Worm (Caenorhabditis elegans) whole organism, L1 larva: ENCODE data around the gene rpb-4.

ENCODE experiments used
- C04F5.9 ChIP-seq: sonication (generic microtip); optimal IDR thresholded peaks from 2 replicates; lab custom pipeline; 2016; ENCODE audit warnings: missing genetic modification characterization, missing compliant biosample characterization
- C16A3.4 ChIP-seq: fragments of 150-350 bp; optimal IDR thresholded peaks from 2 replicates; lab custom pipeline; 2014; ENCODE audit warnings: missing biosample characterization, missing genetic modification characterization
- C34B4.2 ChIP-seq: sonication (generic microtip); optimal IDR thresholded peaks from 2 replicates; lab custom pipeline; 2017; ENCODE audit warnings: mild to moderate bottlenecking, missing genetic modification characterization, missing compliant biosample characterization
- alr-1 ChIP-seq: fragments of 200-800 bp; sonication (Bioruptor generic); optimal IDR thresholded peaks from 2 replicates; lab custom pipeline; 2018; ENCODE audit warnings: borderline replicate concordance, mild to moderate bottlenecking, missing genetic modification characterization, missing compliant biosample characterization
- aly-2 ChIP-seq: fragments of 150-350 bp; optimal IDR thresholded peaks from 2 replicates; lab custom pipeline; 2014; ENCODE audit warnings: missing biosample characterization, missing genetic modification characterization
- ama-1 ChIP-seq: fragments of 150-350 bp; optimal IDR thresholded peaks from 2 replicates; lab custom pipeline; 2014
- blmp-1 ChIP-seq: fragments of 150-350 bp; optimal IDR thresholded peaks from 2 replicates; lab custom pipeline; 2014; ENCODE audit warnings: missing biosample characterization, missing genetic modification characterization
- ceh-63 ChIP-seq: fragments of 200-800 bp; sonication (Bioruptor generic); optimal IDR thresholded peaks from 2 replicates; lab custom pipeline; 2018; ENCODE audit warnings: mild to moderate bottlenecking, missing genetic modification characterization, missing compliant biosample characterization
- ceh-8 ChIP-seq: fragments of 200-800 bp; sonication (Bioruptor generic); optimal IDR thresholded peaks from 2 replicates; lab custom pipeline; 2018; ENCODE audit warnings: mild to moderate bottlenecking, missing genetic modification characterization, moderate library complexity, missing compliant biosample characterization
- ceh-82 ChIP-seq, 3 experiments: fragments of 150-350 bp in 1 of 3; sonication (generic microtip) in 2 of 3; optimal IDR thresholded peaks; 2 replicates each; lab custom pipeline; 2014 to 2017; ENCODE audit warnings: missing biosample characterization in 3 of 3, missing genetic modification characterization in 3 of 3
- ceh-88 ChIP-seq: fragments of 200-800 bp; sonication (Bioruptor generic); IDR thresholded peaks from 2 replicates; pipeline ENCODE4 v1.3.6; 2022; ENCODE audit warnings: missing genetic modification characterization, missing compliant biosample characterization
- ces-1 ChIP-seq: fragments of 150-350 bp; optimal IDR thresholded peaks from 2 replicates; lab custom pipeline; 2014; ENCODE audit warnings: missing biosample characterization, missing genetic modification reagents, missing genetic modification characterization
- dpl-1 ChIP-seq, 3 experiments: fragments of 150-350 bp in 2 of 3; sonication (generic microtip) in 1 of 3; optimal IDR thresholded peaks; 2 replicates each; lab custom pipeline; 2014 to 2017; ENCODE audit warnings: missing biosample characterization in 3 of 3, missing genetic modification characterization in 3 of 3, missing genetic modification reagents in 3 of 3
- dsc-1 ChIP-seq: sonication (generic microtip); optimal IDR thresholded peaks from 2 replicates; lab custom pipeline; 2016; ENCODE audit warnings: mild to moderate bottlenecking, missing genetic modification characterization, missing compliant biosample characterization
- efl-1 ChIP-seq, 4 experiments: fragments of 150-350 bp; optimal IDR thresholded peaks in 3 of 4; peaks in 1 of 4; 1 replicate in 1 of 4; 2 replicates in 3 of 4; lab custom pipeline; 2014; ENCODE audit warnings: missing biosample characterization in 2 of 4, missing genetic modification characterization in 2 of 4, missing genetic modification reagents in 2 of 4
- efl-3 ChIP-seq: fragments of 200-800 bp; sonication (Bioruptor generic); optimal IDR thresholded peaks from 2 replicates; lab custom pipeline; 2018; ENCODE audit warnings: mild to moderate bottlenecking, missing genetic modification characterization, missing compliant biosample characterization
- egl-27 ChIP-seq, 2 experiments: fragments of 150-350 bp in 1 of 2; sonication (generic microtip); optimal IDR thresholded peaks; 3 replicates each; lab custom pipeline; 2017 to 2018; ENCODE audit warnings: missing biosample characterization in 2 of 2, missing genetic modification characterization in 2 of 2, missing genetic modification reagents in 2 of 2
- elt-2 ChIP-seq: sonication (generic microtip); optimal IDR thresholded peaks from 2 replicates; lab custom pipeline; 2016; ENCODE audit warnings: missing genetic modification characterization, mild to moderate bottlenecking, inconsistent platforms, missing compliant biosample characterization, missing genetic modification reagents
- elt-3 ChIP-seq, 6 experiments: fragments of 150-350 bp in 1 of 6; sonication (generic microtip); optimal IDR thresholded peaks; 2 replicates each; lab custom pipeline; 2017 to 2018; ENCODE audit warnings: missing biosample characterization in 6 of 6, missing genetic modification characterization in 6 of 6, inconsistent platforms in 1 of 6
- fkh-4 ChIP-seq: sonication (generic microtip); optimal IDR thresholded peaks from 2 replicates; lab custom pipeline; 2016; ENCODE audit warnings: missing compliant biosample characterization, missing genetic modification characterization, borderline replicate concordance
- fkh-8 ChIP-seq: sonication (generic microtip); optimal IDR thresholded peaks from 2 replicates; lab custom pipeline; 2016; ENCODE audit warnings: mild to moderate bottlenecking, missing genetic modification characterization, missing compliant biosample characterization
- fos-1 ChIP-seq: fragments of 150-350 bp; optimal IDR thresholded peaks from 2 replicates; lab custom pipeline; 2014; ENCODE audit warnings: missing biosample characterization, missing genetic modification characterization
- irx-1 ChIP-seq: sonication (generic microtip); optimal IDR thresholded peaks from 2 replicates; lab custom pipeline; 2016; ENCODE audit warnings: missing genetic modification characterization, missing compliant biosample characterization
- isw-1 ChIP-seq: fragments of 200-800 bp; sonication (Bioruptor generic); IDR thresholded peaks from 2 replicates; pipeline ENCODE4 v1.3.6; 2022; ENCODE audit warnings: missing genetic modification characterization, missing compliant biosample characterization
- jun-1 ChIP-seq: fragments of 150-350 bp; optimal IDR thresholded peaks from 2 replicates; lab custom pipeline; 2014; ENCODE audit warnings: missing biosample characterization, missing genetic modification reagents, missing genetic modification characterization
- lin-13 ChIP-seq: fragments of 150-350 bp; optimal IDR thresholded peaks from 2 replicates; lab custom pipeline; 2014; ENCODE audit warnings: missing biosample characterization, missing genetic modification reagents, missing genetic modification characterization
- lin-14 ChIP-seq: fragments of 200-800 bp; sonication (Bioruptor generic); optimal IDR thresholded peaks from 2 replicates; lab custom pipeline; 2018; ENCODE audit warnings: mild to moderate bottlenecking, missing genetic modification characterization, moderate library complexity, missing compliant biosample characterization
- lin-35 ChIP-seq, 2 experiments: fragments of 150-350 bp; optimal IDR thresholded peaks; 2 replicates each; lab custom pipeline; 2014; ENCODE audit warnings: missing biosample characterization in 2 of 2, missing genetic modification characterization in 2 of 2, missing genetic modification reagents in 2 of 2
- lir-3 ChIP-seq: sonication (generic microtip); optimal IDR thresholded peaks from 2 replicates; lab custom pipeline; 2016; ENCODE audit warnings: mild to moderate bottlenecking, missing genetic modification characterization, moderate library complexity, missing compliant biosample characterization; ENCODE audit not compliant: poor library complexity
- lsy-2 ChIP-seq, 2 experiments: fragments of 150-350 bp; optimal IDR thresholded peaks; 2 replicates each; lab custom pipeline; 2014; ENCODE audit warnings: missing biosample characterization in 2 of 2, missing genetic modification characterization in 2 of 2
- mab-9 ChIP-seq: fragments of 200-800 bp; sonication (Bioruptor generic); IDR thresholded peaks from 2 replicates; pipeline ENCODE4 v1.3.6; 2022; ENCODE audit warnings: missing genetic modification reagents, missing genetic modification characterization, missing compliant biosample characterization
- mdl-1 ChIP-seq, 2 experiments: fragments of 150-350 bp; optimal IDR thresholded peaks; 2 replicates each; lab custom pipeline; 2014 to 2017; ENCODE audit warnings: missing biosample characterization in 2 of 2, missing genetic modification characterization in 2 of 2, inconsistent platforms in 1 of 2
- nhr-19 ChIP-seq: fragments of 200-800 bp; sonication (Bioruptor generic); conservative IDR thresholded peaks from 2 replicates; pipeline ENCODE4 v1.3.6; 2022; ENCODE audit warnings: missing genetic modification characterization, missing compliant biosample characterization
- nhr-20 ChIP-seq: sonication (generic microtip); optimal IDR thresholded peaks from 2 replicates; lab custom pipeline; 2016; ENCODE audit warnings: mild to moderate bottlenecking, missing genetic modification characterization, missing compliant biosample characterization
- nhr-237 ChIP-seq: fragments of 150-350 bp; optimal IDR thresholded peaks from 2 replicates; lab custom pipeline; 2014; ENCODE audit warnings: missing biosample characterization, missing genetic modification characterization
- nhr-28 ChIP-seq: fragments of 150-350 bp; optimal IDR thresholded peaks from 2 replicates; lab custom pipeline; 2014; ENCODE audit warnings: missing biosample characterization, missing genetic modification characterization
- nhr-47 ChIP-seq: sonication (generic microtip); optimal IDR thresholded peaks from 2 replicates; lab custom pipeline; 2016; ENCODE audit warnings: mild to moderate bottlenecking, missing genetic modification characterization, moderate library complexity, missing compliant biosample characterization
- nhr-71 ChIP-seq: sonication (generic microtip); optimal IDR thresholded peaks from 2 replicates; lab custom pipeline; 2016; ENCODE audit warnings: mild to moderate bottlenecking, missing genetic modification characterization, moderate library complexity, missing compliant biosample characterization
- nhr-77 ChIP-seq: fragments of 150-350 bp; optimal IDR thresholded peaks from 2 replicates; lab custom pipeline; 2014; ENCODE audit warnings: missing biosample characterization, missing genetic modification characterization
- nhr-84 ChIP-seq: sonication (generic microtip); optimal IDR thresholded peaks from 2 replicates; lab custom pipeline; 2017; ENCODE audit warnings: missing biosample characterization, missing genetic modification characterization
- nhr-85 ChIP-seq: sonication (generic microtip); peaks from one replicate; lab custom pipeline; 2016; ENCODE audit warnings: missing genetic modification characterization, inconsistent platforms, missing compliant biosample characterization
- nhr-90 ChIP-seq: sonication (generic microtip); optimal IDR thresholded peaks from 2 replicates; lab custom pipeline; 2016; ENCODE audit warnings: mild to moderate bottlenecking, missing genetic modification characterization, missing compliant biosample characterization; ENCODE audit not compliant: poor library complexity
- rnt-1 ChIP-seq: sonication (generic microtip); optimal IDR thresholded peaks from 2 replicates; lab custom pipeline; 2016; ENCODE audit warnings: mild to moderate bottlenecking, missing genetic modification characterization, moderate library complexity, missing compliant biosample characterization
- snu-23 ChIP-seq: sonication (generic microtip); optimal IDR thresholded peaks from 2 replicates; lab custom pipeline; 2016; ENCODE audit warnings: missing genetic modification characterization, missing compliant biosample characterization
- sox-4 ChIP-seq: sonication (generic microtip); optimal IDR thresholded peaks from 2 replicates; lab custom pipeline; 2016; ENCODE audit warnings: missing genetic modification characterization, missing compliant biosample characterization
- swsn-7 ChIP-seq: sonication (generic microtip); optimal IDR thresholded peaks from 2 replicates; lab custom pipeline; 2016; ENCODE audit warnings: missing genetic modification characterization, missing compliant biosample characterization
- unc-130 ChIP-seq: fragments of 150-350 bp; optimal IDR thresholded peaks from 2 replicates; lab custom pipeline; 2017; ENCODE audit warnings: missing biosample characterization, missing genetic modification characterization, inconsistent platforms
- unc-30 ChIP-seq: sonication (generic microtip); optimal IDR thresholded peaks from 2 replicates; lab custom pipeline; 2017; ENCODE audit warnings: missing biosample characterization, missing genetic modification characterization
- unc-86 ChIP-seq: sonication (generic microtip); optimal IDR thresholded peaks from 2 replicates; lab custom pipeline; 2016; ENCODE audit warnings: missing genetic modification characterization, missing compliant biosample characterization
- xbp-1 ChIP-seq: sonication (generic microtip); optimal IDR thresholded peaks from 2 replicates; lab custom pipeline; 2016; ENCODE audit warnings: missing genetic modification characterization, missing compliant biosample characterization
- zip-4 ChIP-seq: fragments of 200-800 bp; sonication (Bioruptor generic); optimal IDR thresholded peaks from 2 replicates; lab custom pipeline; 2018; ENCODE audit warnings: mild to moderate bottlenecking, missing genetic modification characterization, moderate library complexity, missing compliant biosample characterization
- ztf-4 ChIP-seq: fragments of 150-350 bp; optimal IDR thresholded peaks from 2 replicates; lab custom pipeline; 2014; ENCODE audit warnings: missing biosample characterization, missing genetic modification characterization

The rpb-4 gene

ce11 chrII:7337469-7337893, 36.8 kb upstream of the rpb-4 start:
- peak; percentile 97 for TF ChIP-seq dsc-1 (tag; lab: Kevin White, UChicago)
- TF ChIP-seq C04F5.9, result no peak
- TF ChIP-seq swsn-7, result peak; percentile 63
- TF ChIP-seq blmp-1 (tag; lab: Kevin White, UChicago), result peak; percentile 81
- peak; percentile 45 for TF ChIP-seq nhr-237 (tag; lab: Kevin White, UChicago)
- TF ChIP-seq snu-23 (GFP tag; lab: Kevin White, UChicago), result peak; percentile 83
- TF ChIP-seq mab-9 (GFP tag; lab: Robert Waterston, UW), result 0 out of 2 replicates have a peak, but pooled peaks have one; percentile 55
- peak in 2 of 3 experiments; percentile 10 to 31 for TF ChIP-seq dpl-1 (GFP tag; optimal IDR thresholded peaks at IDR 0.05; lab: Kevin White, UChicago)
- TF ChIP-seq isw-1 (GFP tag; lab: Robert Waterston, UW), result 0 out of 2 replicates have a peak, but pooled peaks have one; percentile 7
- TF ChIP-seq ztf-4, result peak; percentile 68
- TF ChIP-seq ceh-82 (tag; optimal IDR thresholded peaks at IDR 0.05; lab: Kevin White, UChicago), result peak in 2 of 3 experiments; percentile 23 to 49
- TF ChIP-seq sox-4 (tag; lab: Kevin White, UChicago), result peak; percentile 36
- TF ChIP-seq fkh-4 (tag; lab: Kevin White, UChicago), result peak; percentile 47
- TF ChIP-seq nhr-20 (tag; lab: Kevin White, UChicago), result peak; percentile 95
- peak; percentile 95 for TF ChIP-seq lin-14 (GFP tag; lab: Kevin White, UChicago)
- no peak for TF ChIP-seq nhr-28 (tag; lab: Kevin White, UChicago)
- peak; percentile 99 for TF ChIP-seq nhr-85 (tag; lab: Kevin White, UChicago)
- TF ChIP-seq mdl-1 (tag; optimal IDR thresholded peaks at IDR 0.05; lab: Kevin White, UChicago), result peak in 1 of 2 experiments; percentile 94
- TF ChIP-seq C34B4.2, result no peak
- TF ChIP-seq unc-30 (tag; lab: Kevin White, UChicago), result no peak
- TF ChIP-seq lir-3 (tag; lab: Kevin White, UChicago), result peak; percentile 24
- peak; percentile 89 for TF ChIP-seq elt-2 (tag; lab: Kevin White, UChicago)
- no peak for TF ChIP-seq aly-2
- TF ChIP-seq xbp-1 (tag; lab: Kevin White, UChicago), result peak; percentile 74
- TF ChIP-seq irx-1 (tag; lab: Kevin White, UChicago), result peak; percentile 59
- TF ChIP-seq ces-1, result no peak
- peak; percentile 39 to 44 for TF ChIP-seq efl-1 (optimal IDR thresholded peaks at IDR 0.05; lab: Kevin White, UChicago)
- TF ChIP-seq efl-1 (GFP tag; optimal IDR thresholded peaks at IDR 0.05 in 1 of 2; lab: Kevin White, UChicago), result peak in 1 of 2 experiments; percentile 17
- no peak for TF ChIP-seq efl-3 (GFP tag; lab: Kevin White, UChicago)
- peak; percentile 34 for TF ChIP-seq ama-1 (lab: Kevin White, UChicago)
- peak; percentile 84 for TF ChIP-seq unc-130 (tag; lab: Kevin White, UChicago)
- peak; percentile 24 for TF ChIP-seq zip-4
- TF ChIP-seq alr-1, result no peak
- peak; percentile 27 for TF ChIP-seq nhr-77 (tag; lab: Kevin White, UChicago)
- TF ChIP-seq lin-35 (GFP tag; optimal IDR thresholded peaks at IDR 0.05; lab: Kevin White, UChicago), result peak; percentile 31 to 80
- peak in 5 of 6 experiments; percentile 15 to 95 (median 48) for TF ChIP-seq elt-3 (tag; optimal IDR thresholded peaks at IDR 0.05; lab: Kevin White, UChicago)
- peak; percentile 46 to 78 for TF ChIP-seq lsy-2 (tag; optimal IDR thresholded peaks at IDR 0.05; lab: Kevin White, UChicago)
- TF ChIP-seq unc-86 (tag; lab: Kevin White, UChicago), result no peak
- peak; percentile 53 to 59 for TF ChIP-seq egl-27 (tag; optimal IDR thresholded peaks at IDR 0.05; lab: Kevin White, UChicago)
- peak; percentile 57 for TF ChIP-seq jun-1 (tag; lab: Kevin White, UChicago)
- peak; percentile 89 for TF ChIP-seq nhr-90
- no peak for TF ChIP-seq ceh-88 (GFP tag; lab: Robert Waterston, UW)
- peak; percentile 30 for TF ChIP-seq rnt-1 (tag; lab: Kevin White, UChicago)
- peak; percentile 21 for TF ChIP-seq ceh-8 (GFP tag; lab: Kevin White, UChicago)
- TF ChIP-seq fos-1 (tag; lab: Kevin White, UChicago), result peak; percentile 15
- peak; percentile 82 for TF ChIP-seq nhr-47
- TF ChIP-seq lin-13, result peak; percentile 48
- TF ChIP-seq nhr-84, result no peak
- peak; percentile 92 for TF ChIP-seq nhr-71 (tag; lab: Kevin White, UChicago)
- peak; percentile 91 for TF ChIP-seq nhr-19 (GFP tag; lab: Robert Waterston, UW)
- TF ChIP-seq ceh-63 (GFP tag; lab: Kevin White, UChicago), result no peak
- peak; percentile 59 for TF ChIP-seq fkh-8
- peak; percentile 57 for TF ChIP-seq C16A3.4 (tag; lab: Kevin White, UChicago)
